Worm (Caenorhabditis elegans) whole organism, midembryonic: ENCODE measurements around the gene col-173.
A peak's percentile ranks its signal among the peaks of the same experiment; 100 is the strongest.

Source experiments
- T22C8.4 ChIP-seq: fragments of 200-800 bp; sonication (Bioruptor generic); IDR thresholded peaks from 2 replicates; pipeline ENCODE4 v1.3.6; 2022; ENCODE audit warnings: missing genetic modification characterization, missing compliant biosample characterization
- cog-1 ChIP-seq: sonication (generic microtip); optimal IDR thresholded peaks from 2 replicates; lab custom pipeline; 2016; ENCODE audit warnings: missing genetic modification characterization, missing compliant biosample characterization
- flt-1 ChIP-seq: fragments of 200-800 bp; sonication (Bioruptor generic); IDR thresholded peaks from 2 replicates; pipeline ENCODE4 v1.3.6; 2022; ENCODE audit warnings: missing genetic modification characterization, missing compliant biosample characterization
- klf-2 ChIP-seq: fragments of 200-800 bp; sonication (Bioruptor generic); conservative IDR thresholded peaks from 2 replicates; pipeline ENCODE4 v1.3.6; 2022; ENCODE audit warnings: missing genetic modification reagents, missing genetic modification characterization, missing compliant biosample characterization
- med-1 ChIP-seq: sonication (generic microtip); optimal IDR thresholded peaks from 2 replicates; lab custom pipeline; 2017; ENCODE audit warnings: missing genetic modification characterization, mild to moderate bottlenecking, missing compliant biosample characterization, antibody characterized with exemption, missing genetic modification reagents; ENCODE audit not compliant: insufficient read depth
- ref-1 ChIP-seq: fragments of 200-800 bp; sonication (Bioruptor generic); conservative IDR thresholded peaks from 2 replicates; pipeline ENCODE4 v1.3.6; 2022; ENCODE audit warnings: missing genetic modification reagents, missing genetic modification characterization, missing compliant biosample characterization
- tab-1 ChIP-seq: fragments of 200-800 bp; sonication (Bioruptor generic); IDR thresholded peaks from 2 replicates; pipeline ENCODE4 v1.3.6; 2022; ENCODE audit warnings: missing genetic modification characterization, missing compliant biosample characterization
- ztf-23 ChIP-seq: fragments of 200-800 bp; sonication (Bioruptor generic); IDR thresholded peaks from 2 replicates; pipeline ENCODE4 v1.3.6; 2022; ENCODE audit warnings: missing genetic modification reagents, missing genetic modification characterization, missing compliant biosample characterization
- ztf-29 ChIP-seq: fragments of 200-800 bp; sonication (Bioruptor generic); IDR thresholded peaks from 2 replicates; pipeline ENCODE4 v1.3.6; 2022; ENCODE audit warnings: missing genetic modification reagents, missing genetic modification characterization, missing compliant biosample characterization

Gene col-173

ce11 chrX:6850412-6850811 is 26.9 kb downstream of the col-173 start:
- TF ChIP-seq med-1 (GFP tag; lab: Kevin White, UChicago) (no peak), T22C8.4 (GFP tag; lab: Robert Waterston, UW) (no peak), ztf-23 (GFP tag; lab: Robert Waterston, UW) (no peak), klf-2 (GFP tag; lab: Robert Waterston, UW) (no peak), flt-1 (GFP tag; lab: Robert Waterston, UW) (no peak), ztf-29 (GFP tag; lab: Robert Waterston, UW) (no peak), cog-1 (tag; lab: Kevin White, UChicago) (no peak), ref-1 (no peak), tab-1 (no peak)

- TF ChIP-seq tab-1 (no peak), ref-1 (no peak), cog-1 (tag; lab: Kevin White, UChicago) (no peak), flt-1 (GFP tag; lab: Robert Waterston, UW) (no peak), med-1 (GFP tag; lab: Kevin White, UChicago) (no peak), T22C8.4 (GFP tag; lab: Robert Waterston, UW) (no peak), ztf-23 (GFP tag; lab: Robert Waterston, UW) (no peak), klf-2 (GFP tag; lab: Robert Waterston, UW) (no peak), ztf-29 (GFP tag; lab: Robert Waterston, UW) (no peak)
These were observed 28.7 kb downstream of the col-173 start for ce11 chrX:6848596-6848995.

ce11 chrX:6845934-6846333 is 31.4 kb downstream of the col-173 start, which contains the start of gene C53B7.2:
Gene C53B7.2 (plus strand): TSS chrX:6846234.
- TF ChIP-seq tab-1 (no peak), cog-1 (tag; lab: Kevin White, UChicago) (no peak), ref-1 (no peak), ztf-29 (GFP tag; lab: Robert Waterston, UW) (no peak), med-1 (GFP tag; lab: Kevin White, UChicago) (no peak), ztf-23 (GFP tag; lab: Robert Waterston, UW) (no peak), T22C8.4 (GFP tag; lab: Robert Waterston, UW) (no peak), flt-1 (GFP tag; lab: Robert Waterston, UW) (no peak)

- no peak for TF ChIP-seq klf-2 (GFP tag; lab: Robert Waterston, UW)
These were observed 32.8 kb downstream of the col-173 start, which contains the start of gene C53B7.3 for ce11 chrX:6844394-6845072. Gene C53B7.3 (plus strand): TSS chrX:6844755.

- TF ChIP-seq flt-1 (GFP tag; lab: Robert Waterston, UW) (0 out of 2 replicates have a peak, but pooled peaks have one; percentile 53), T22C8.4 (GFP tag; lab: Robert Waterston, UW) (peak; percentile 87), ztf-23 (GFP tag; lab: Robert Waterston, UW) (no peak), cog-1 (tag; lab: Kevin White, UChicago) (peak; percentile 47)
These were observed 36.5 kb downstream of the col-173 start, which contains the start of the genes glr-6 and asg-2 for ce11 chrX:6840670-6841308. Gene glr-6 (minus strand): TSS chrX:6840720. Gene asg-2 (plus strand): TSS chrX:6841258.

- TF ChIP-seq flt-1 (GFP tag; lab: Robert Waterston, UW) (no peak), ztf-29 (GFP tag; lab: Robert Waterston, UW) (no peak), ztf-23 (GFP tag; lab: Robert Waterston, UW) (no peak), T22C8.4 (GFP tag; lab: Robert Waterston, UW) (no peak), klf-2 (GFP tag; lab: Robert Waterston, UW) (no peak), tab-1 (no peak), cog-1 (tag; lab: Kevin White, UChicago) (no peak), ref-1 (no peak), med-1 (GFP tag; lab: Kevin White, UChicago) (no peak)
These were observed 41.2 kb downstream of the col-173 start, which contains the start of gene F41B4.3 for ce11 chrX:6836065-6836527. Gene F41B4.3 (minus strand): TSS chrX:6836115.

- TF ChIP-seq flt-1 (GFP tag; lab: Robert Waterston, UW) = no peak
- no peak for TF ChIP-seq ref-1
- TF ChIP-seq cog-1 (tag; lab: Kevin White, UChicago) = no peak
- no peak for TF ChIP-seq tab-1
- TF ChIP-seq ztf-29 (GFP tag; lab: Robert Waterston, UW) = no peak
- TF ChIP-seq klf-2 (GFP tag; lab: Robert Waterston, UW) = no peak
- TF ChIP-seq ztf-23 (GFP tag; lab: Robert Waterston, UW) = no peak
- no peak for TF ChIP-seq T22C8.4 (GFP tag; lab: Robert Waterston, UW)
- TF ChIP-seq med-1 (GFP tag; lab: Kevin White, UChicago) = no peak
These were observed 42.2 kb downstream of the col-173 start, which contains the start of gene F41B4.2 for ce11 chrX:6835166-6835565. Gene F41B4.2 (minus strand): TSS chrX:6835266.

- no peak for TF ChIP-seq ref-1
- TF ChIP-seq med-1 (GFP tag; lab: Kevin White, UChicago) = no peak
- no peak for TF ChIP-seq ztf-29 (GFP tag; lab: Robert Waterston, UW)
- TF ChIP-seq klf-2 (GFP tag; lab: Robert Waterston, UW) = no peak
- TF ChIP-seq T22C8.4 (GFP tag; lab: Robert Waterston, UW) = no peak
- TF ChIP-seq ztf-23 (GFP tag; lab: Robert Waterston, UW) = no peak
- no peak for TF ChIP-seq cog-1 (tag; lab: Kevin White, UChicago)
- TF ChIP-seq flt-1 (GFP tag; lab: Robert Waterston, UW) = no peak
These were observed 51.5 kb downstream of the col-173 start, which contains the start of gene F41B4.1 for ce11 chrX:6825840-6826239. Gene F41B4.1 (minus strand): TSS chrX:6825862.
